Fruit fly (Drosophila melanogaster) whole organism, embryonic: Measurements from ENCODE around the gene CG9426.

Experiments
- Atf-2 ChIP-seq: fragments of 200-800 bp; sonication (Bioruptor generic); optimal IDR thresholded peaks from 2 replicates; lab custom pipeline; 2016; ENCODE audit warnings: missing biosample characterization, missing genetic modification characterization
- Atf3 ChIP-seq: fragments of 200-800 bp; sonication (Bioruptor generic); optimal IDR thresholded peaks from 3 replicates; lab custom pipeline; 2016; ENCODE audit warnings: missing biosample characterization, missing genetic modification characterization
- B-H1 ChIP-seq: fragments of 200-800 bp; sonication (Bioruptor generic); IDR thresholded peaks from 3 replicates; pipeline ENCODE4 v1.3.6; 2022; ENCODE audit warnings: missing biosample characterization, missing genetic modification characterization
- Bdp1 ChIP-seq: fragments of 200-800 bp; sonication (Bioruptor generic); optimal IDR thresholded peaks from 3 replicates; lab custom pipeline; 2016; ENCODE audit warnings: missing biosample characterization, missing genetic modification characterization
- C15 ChIP-seq: fragments of 200-800 bp; sonication (Bioruptor generic); IDR thresholded peaks from 3 replicates; pipeline ENCODE4 v1.3.6; 2022; ENCODE audit warnings: missing biosample characterization, missing genetic modification characterization
- CG10274 ChIP-seq: fragments of 200-800 bp; sonication (Bioruptor generic); optimal IDR thresholded peaks from 3 replicates; lab custom pipeline; 2017; ENCODE audit warnings: missing biosample characterization, mild to moderate bottlenecking, missing genetic modification characterization
- CG10321 ChIP-seq: fragments of 200-800 bp; sonication (Bioruptor generic); IDR thresholded peaks from 2 replicates; pipeline ENCODE4 v1.3.6; 2022; ENCODE audit warnings: missing biosample characterization, missing genetic modification characterization
- CG11093 ChIP-seq: fragments of 200-800 bp; sonication (Bioruptor generic); IDR thresholded peaks from 3 replicates; pipeline ENCODE4 v1.3.6; 2022; ENCODE audit warnings: missing biosample characterization, missing genetic modification characterization
- CG11723 ChIP-seq: fragments of 200-800 bp; sonication (Bioruptor generic); optimal IDR thresholded peaks from 2 replicates; lab custom pipeline; 2017; ENCODE audit warnings: missing biosample characterization, mild to moderate bottlenecking, missing genetic modification characterization
- CG12104 ChIP-seq: fragments of 200-800 bp; sonication (Bioruptor generic); optimal IDR thresholded peaks from 3 replicates; lab custom pipeline; 2016; ENCODE audit warnings: missing biosample characterization, missing genetic modification characterization
- CG12769 ChIP-seq: fragments of 200-800 bp; sonication (Bioruptor generic); optimal IDR thresholded peaks from 2 replicates; lab custom pipeline; 2019; ENCODE audit warnings: missing biosample characterization, mild to moderate bottlenecking, missing genetic modification characterization, moderate library complexity
- CG14667 ChIP-seq: fragments of 200-800 bp; sonication (Bioruptor generic); IDR thresholded peaks from 2 replicates; pipeline ENCODE4 v1.3.6; 2022; ENCODE audit warnings: missing biosample characterization, missing genetic modification characterization
- CG2199 ChIP-seq: fragments of 200-800 bp; sonication (Bioruptor generic); IDR thresholded peaks from 3 replicates; pipeline ENCODE4 v1.3.6; 2022; ENCODE audit warnings: missing biosample characterization, missing genetic modification characterization
- CG2712 ChIP-seq: fragments of 200-800 bp; optimal IDR thresholded peaks from 3 replicates; lab custom pipeline; 2019; ENCODE audit warnings: missing biosample characterization, mild to moderate bottlenecking, missing genetic modification characterization, moderate library complexity
- CG34422 ChIP-seq: fragments of 200-800 bp; sonication (Bioruptor generic); IDR thresholded peaks from 3 replicates; pipeline ENCODE4 v1.3.6; 2022; ENCODE audit warnings: missing biosample characterization, missing genetic modification characterization
- CG3726 ChIP-seq: fragments of 200-800 bp; sonication (Bioruptor generic); IDR thresholded peaks from 3 replicates; pipeline ENCODE4, ENCODE4 v1.3.6; 2022; ENCODE audit warnings: missing biosample characterization, missing genetic modification characterization
- CG6175 ChIP-seq: fragments of 200-800 bp; sonication (Bioruptor generic); IDR thresholded peaks from 3 replicates; pipeline ENCODE4 v1.3.6; 2022; ENCODE audit warnings: missing biosample characterization, missing genetic modification characterization
- CG6683 ChIP-seq: fragments of 200-800 bp; sonication (Bioruptor generic); optimal IDR thresholded peaks from 2 replicates; lab custom pipeline; 2017; ENCODE audit warnings: missing biosample characterization, mild to moderate bottlenecking, missing genetic modification characterization, missing genetic modification reagents
- CG7271 ChIP-seq: fragments of 200-800 bp; sonication (Bioruptor generic); optimal IDR thresholded peaks from 2 replicates; lab custom pipeline; 2018; ENCODE audit warnings: missing biosample characterization, mild to moderate bottlenecking, missing genetic modification characterization, moderate library complexity
- CG7357 ChIP-seq: fragments of 200-800 bp; sonication (Bioruptor generic); IDR thresholded peaks from 3 replicates; pipeline ENCODE4 v1.3.6; 2022; ENCODE audit warnings: missing biosample characterization, missing genetic modification characterization
- CG7839 ChIP-seq: fragments of 200-800 bp; sonication (Bioruptor generic); optimal IDR thresholded peaks from 3 replicates; lab custom pipeline; 2018; ENCODE audit warnings: missing biosample characterization, mild to moderate bottlenecking, missing genetic modification characterization, moderate library complexity
- Dll ChIP-seq: fragments of 200-800 bp; sonication (Bioruptor generic); IDR thresholded peaks from 4 replicates; pipeline ENCODE4 v1.3.6; 2022; ENCODE audit warnings: missing biosample characterization, missing genetic modification characterization; ENCODE audit not compliant: partially characterized antibody
- Gug ChIP-seq: fragments of 200-800 bp; sonication (Bioruptor generic); IDR thresholded peaks from 4 replicates; pipeline ENCODE4 v1.3.6; 2022; ENCODE audit warnings: missing biosample characterization, missing genetic modification characterization
- HLH54F ChIP-seq: fragments of 200-800 bp; sonication (Bioruptor generic); optimal IDR thresholded peaks from 3 replicates; lab custom pipeline; 2016; ENCODE audit warnings: missing biosample characterization, missing genetic modification characterization
- Hmr ChIP-seq: fragments of 200-800 bp; sonication (Bioruptor generic); optimal IDR thresholded peaks from 3 replicates; lab custom pipeline; 2017; ENCODE audit warnings: mild to moderate bottlenecking, missing biosample characterization, missing genetic modification reagents, missing genetic modification characterization
- Lpt ChIP-seq: fragments of >200 bp; optimal IDR thresholded peaks from 2 replicates; lab custom pipeline; 2018; ENCODE audit warnings: missing biosample characterization, missing genetic modification characterization
- Mad ChIP-seq: fragments of 200-800 bp; sonication (Bioruptor generic); optimal IDR thresholded peaks from 2 replicates; lab custom pipeline; 2016; ENCODE audit warnings: missing biosample characterization, missing genetic modification characterization
- Max ChIP-seq: fragments of 200-800 bp; sonication (Bioruptor generic); optimal IDR thresholded peaks from 2 replicates; lab custom pipeline; 2016; ENCODE audit warnings: missing biosample characterization, mild to moderate bottlenecking, missing genetic modification characterization
- Myb ChIP-seq: fragments of 200-800 bp; sonication (Bioruptor generic); optimal IDR thresholded peaks from 2 replicates; lab custom pipeline; 2016; ENCODE audit warnings: missing biosample characterization, missing genetic modification characterization
- Poxn ChIP-seq: fragments of 200-800 bp; sonication (Bioruptor generic); IDR thresholded peaks from 2 replicates; pipeline ENCODE4 v1.3.6; 2022; ENCODE audit warnings: missing biosample characterization, missing genetic modification characterization
- Ptx1 ChIP-seq: fragments of 200-800 bp; sonication (Bioruptor generic); IDR thresholded peaks from 2 replicates; pipeline ENCODE4 v1.3.6; 2022; ENCODE audit warnings: missing biosample characterization, missing genetic modification characterization
- bab2 ChIP-seq: fragments of 200-800 bp; sonication (Bioruptor generic); optimal IDR thresholded peaks from 2 replicates; lab custom pipeline; 2016; ENCODE audit warnings: missing biosample characterization, missing genetic modification characterization
- br ChIP-seq: fragments of >200 bp; optimal IDR thresholded peaks from 2 replicates; lab custom pipeline; 2017
- caup ChIP-seq: fragments of 200-800 bp; sonication (Bioruptor generic); optimal IDR thresholded peaks from 3 replicates; lab custom pipeline; 2017; ENCODE audit warnings: missing biosample characterization, mild to moderate bottlenecking, missing genetic modification characterization, moderate library complexity; ENCODE audit not compliant: severe bottlenecking
- chm ChIP-seq: fragments of 200-800 bp; sonication (Bioruptor generic); IDR thresholded peaks from 2 replicates; pipeline ENCODE4 v1.3.6; 2022; ENCODE audit warnings: missing biosample characterization, missing genetic modification characterization
- ci ChIP-seq: fragments of 200-800 bp; sonication (Bioruptor generic); IDR thresholded peaks from 3 replicates; pipeline ENCODE4 v1.3.6; 2022; ENCODE audit warnings: missing biosample characterization, missing genetic modification characterization
- emc ChIP-seq: fragments of 200-800 bp; sonication (Bioruptor generic); optimal IDR thresholded peaks from 2 replicates; lab custom pipeline; 2016; ENCODE audit warnings: missing biosample characterization, missing genetic modification characterization
- fd96Cb ChIP-seq: fragments of 200-800 bp; sonication (Bioruptor generic); optimal IDR thresholded peaks from 2 replicates; lab custom pipeline; 2018; ENCODE audit warnings: missing biosample characterization, mild to moderate bottlenecking, missing genetic modification characterization, moderate library complexity
- gcm ChIP-seq: fragments of 200-800 bp; sonication (Bioruptor generic); optimal IDR thresholded peaks from 2 replicates; lab custom pipeline; 2019; ENCODE audit warnings: missing biosample characterization, mild to moderate bottlenecking, missing genetic modification characterization, moderate library complexity
- grau ChIP-seq: fragments of 200-800 bp; optimal IDR thresholded peaks from 3 replicates; lab custom pipeline; 2019; ENCODE audit warnings: missing biosample characterization, mild to moderate bottlenecking, missing genetic modification characterization, moderate library complexity
- gsb ChIP-seq: fragments of 200-800 bp; sonication (Bioruptor generic); IDR thresholded peaks from 2 replicates; pipeline ENCODE4 v1.3.6; 2022; ENCODE audit warnings: missing biosample characterization, missing genetic modification characterization
- gsb-n ChIP-seq: fragments of 200-800 bp; sonication (Bioruptor generic); optimal IDR thresholded peaks from 3 replicates; lab custom pipeline; 2018; ENCODE audit warnings: missing biosample characterization, mild to moderate bottlenecking, missing genetic modification characterization
- her ChIP-seq: fragments of 200-800 bp; sonication (Bioruptor generic); optimal IDR thresholded peaks from 2 replicates; lab custom pipeline; 2016; ENCODE audit warnings: missing biosample characterization, missing genetic modification characterization
- jing ChIP-seq: fragments of 200-800 bp; sonication (Bioruptor generic); optimal IDR thresholded peaks from 2 replicates; lab custom pipeline; 2018; ENCODE audit warnings: missing biosample characterization, mild to moderate bottlenecking, missing genetic modification characterization
- lab ChIP-seq: fragments of 200-800 bp; sonication (Bioruptor generic); optimal IDR thresholded peaks from 3 replicates; lab custom pipeline; 2017; ENCODE audit warnings: missing biosample characterization, missing genetic modification characterization, mild to moderate bottlenecking, moderate library complexity, missing genetic modification reagents
- lola ChIP-seq, 3 experiments: fragments of >200 bp in 2 of 3; fragments of 200-800 bp in 1 of 3; sonication (Bioruptor generic) in 1 of 3; optimal IDR thresholded peaks; 2 replicates each; lab custom pipeline; 2017 to 2019; ENCODE audit warnings: missing biosample characterization in 3 of 3, missing genetic modification characterization in 3 of 3, mild to moderate bottlenecking in 1 of 3, moderate library complexity in 1 of 3
- pho ChIP-seq: fragments of 200-800 bp; sonication (Bioruptor generic); optimal IDR thresholded peaks from 2 replicates; lab custom pipeline; 2016; ENCODE audit warnings: missing biosample characterization, missing genetic modification characterization
- pros ChIP-seq: fragments of 200-800 bp; sonication (Bioruptor generic); optimal IDR thresholded peaks from 3 replicates; lab custom pipeline; 2019; ENCODE audit warnings: missing biosample characterization, mild to moderate bottlenecking, missing genetic modification characterization, moderate library complexity
- slou ChIP-seq: fragments of 200-800 bp; sonication (Bioruptor generic); optimal IDR thresholded peaks from 3 replicates; lab custom pipeline; 2016; ENCODE audit warnings: missing biosample characterization, missing genetic modification characterization
- sob ChIP-seq: fragments of 200-800 bp; sonication (Bioruptor generic); IDR thresholded peaks from 2 replicates; pipeline ENCODE4 v1.3.6; 2022; ENCODE audit warnings: missing biosample characterization, missing genetic modification characterization
- tgo ChIP-seq: fragments of 200-800 bp; sonication (Bioruptor generic); IDR thresholded peaks from 3 replicates; pipeline ENCODE4 v1.3.6; 2022; ENCODE audit warnings: missing biosample characterization, missing genetic modification characterization

Gene CG9426

DNA sequence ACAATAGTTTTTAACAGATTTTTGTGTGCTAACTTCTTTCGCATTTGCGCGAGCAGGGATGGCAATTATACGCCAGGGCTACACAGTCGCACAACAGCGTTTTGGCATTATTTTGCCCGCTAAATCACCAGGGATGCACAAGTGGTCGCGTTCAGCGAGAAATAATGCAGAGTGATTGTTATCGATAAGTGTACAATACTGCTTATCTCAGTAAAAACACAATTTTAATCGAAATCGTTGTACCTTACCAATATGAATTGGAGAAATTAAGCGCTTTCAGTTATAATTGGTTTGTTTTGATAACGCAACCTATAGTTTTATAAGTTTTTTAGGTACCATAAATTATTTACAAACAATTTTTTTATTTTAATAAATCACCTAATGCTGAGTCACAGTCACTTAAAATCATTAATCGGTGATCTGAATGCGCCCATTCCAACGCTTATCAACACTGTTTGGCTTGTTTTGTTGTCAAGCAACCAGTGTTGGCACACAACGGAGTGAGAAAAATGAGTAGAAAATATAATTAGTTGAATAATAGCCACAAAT, 42.9 kb downstream of the CG9426 start, which contains the start of the genes Sfmbt and CG5439 (continued):
- TF ChIP-seq jing: no peak
- peak; percentile 70; the same call in 2 of the 3 replicates for TF ChIP-seq CG34422 (GFP tag; lab: Robert Waterston, UW)
- TF ChIP-seq fd96Cb (tag; lab: Kevin White, UChicago): peak; percentile 48
- no peak for TF ChIP-seq caup (GFP tag; lab: Kevin White, UChicago)
- TF ChIP-seq emc: peak; percentile 62
- TF ChIP-seq br (lab: Kevin White, UChicago): no peak
- no peak for TF ChIP-seq pros (GFP tag; lab: Kevin White, UChicago)
- TF ChIP-seq CG12769 (tag; lab: Kevin White, UChicago): no peak
- TF ChIP-seq CG2712: peak; percentile 82
- TF ChIP-seq chm: 0 out of 2 replicates have a peak, but pooled peaks have one; percentile 50
- peak; percentile 66 for TF ChIP-seq Atf-2 (GFP tag; lab: Kevin White, UChicago)
- TF ChIP-seq CG7357: peak; percentile 56; the same call in 1 of the 3 replicates
- TF ChIP-seq CG6175: peak; percentile 50; the same call in 1 of the 3 replicates
- TF ChIP-seq CG11093: peak; percentile 43; the same call in 1 of the 3 replicates
- no peak for TF ChIP-seq CG2199
- peak; percentile 81 for TF ChIP-seq sob (GFP tag; lab: Robert Waterston, UW)
- TF ChIP-seq gcm (GFP tag; lab: Kevin White, UChicago): no peak
- peak; percentile 70 for TF ChIP-seq her (GFP tag; lab: Kevin White, UChicago)
- peak; percentile 64; the same call in 1 of the 2 replicates for TF ChIP-seq CG14667
- TF ChIP-seq C15 (GFP tag; lab: Robert Waterston, UW): no peak
- TF ChIP-seq gsb (GFP tag; lab: Robert Waterston, UW): 0 out of 2 replicates have a peak, but pooled peaks have one; percentile 12
- peak; percentile 36 for TF ChIP-seq CG10274 (GFP tag; lab: Kevin White, UChicago)
- TF ChIP-seq CG6683 (GFP tag; lab: Kevin White, UChicago): peak; percentile 2
- peak; percentile 82 for TF ChIP-seq bab2
- TF ChIP-seq Atf3 (GFP tag; lab: Kevin White, UChicago): peak; percentile 53
- TF ChIP-seq lola (GFP tag; optimal IDR thresholded peaks at IDR 0.05; lab: Kevin White, UChicago): peak in 1 of 3 experiments; percentile 70
- TF ChIP-seq CG7271 (tag; lab: Kevin White, UChicago): no peak
- TF ChIP-seq slou (GFP tag; lab: Kevin White, UChicago): peak; percentile 68
- TF ChIP-seq pho (GFP tag; lab: Kevin White, UChicago): peak; percentile 88
- TF ChIP-seq B-H1 (GFP tag; lab: Robert Waterston, UW): peak; percentile 32; the same call in 2 of the 3 replicates
- no peak for TF ChIP-seq gsb-n
- TF ChIP-seq Ptx1 (GFP tag; lab: Robert Waterston, UW): peak; percentile 67
- peak; percentile 75; the same call in 2 of the 3 replicates for TF ChIP-seq tgo (GFP tag; lab: Robert Waterston, UW)
- peak; percentile 64; the same call in 3 of the 4 replicates for TF ChIP-seq Dll (GFP tag; lab: Robert Waterston, UW)
- no peak for TF ChIP-seq CG10321 (GFP tag; lab: Robert Waterston, UW)
- TF ChIP-seq Lpt (GFP tag; lab: Kevin White, UChicago): no peak
- peak; percentile 69 for TF ChIP-seq CG12104 (GFP tag; lab: Kevin White, UChicago)
- TF ChIP-seq Hmr (GFP tag; lab: Kevin White, UChicago): no peak
- TF ChIP-seq Max (GFP tag; lab: Kevin White, UChicago): peak; percentile 82
- peak; percentile 88 for TF ChIP-seq Gug
- peak; percentile 44 for TF ChIP-seq Mad (GFP tag; lab: Kevin White, UChicago)
- no peak for TF ChIP-seq CG7839 (tag; lab: Kevin White, UChicago)
- no peak for TF ChIP-seq lab
- peak; percentile 67 for TF ChIP-seq Bdp1 (GFP tag; lab: Kevin White, UChicago)
- TF ChIP-seq grau: peak; percentile 79
- TF ChIP-seq HLH54F: peak; percentile 88
- TF ChIP-seq ci (GFP tag; lab: Robert Waterston, UW): peak; percentile 59
- TF ChIP-seq CG3726 (GFP tag; lab: Robert Waterston, UW): no peak
- no peak for TF ChIP-seq CG11723 (GFP tag; lab: Kevin White, UChicago)
- no peak; the same call in 1 of the 2 replicates for TF ChIP-seq Poxn (GFP tag; lab: Robert Waterston, UW)
- TF ChIP-seq Myb: peak; percentile 58
